Fruit fly (Drosophila melanogaster) whole organism, prepupa: ENCODE measurements around the gene aurA.

Experiments used
- Blimp-1 ChIP-seq: fragments of 200-800 bp; sonication (Bioruptor generic); optimal IDR thresholded peaks from 3 replicates; lab custom pipeline; 2017; ENCODE audit warnings: missing biosample characterization, missing genetic modification characterization, mild to moderate bottlenecking, moderate library complexity, missing genetic modification reagents
- CG10631 ChIP-seq: fragments of 200-800 bp; sonication (Bioruptor generic); optimal IDR thresholded peaks from 2 replicates; lab custom pipeline; 2016; ENCODE audit warnings: missing biosample characterization, missing genetic modification characterization
- CG11294 ChIP-seq: fragments of 200-800 bp; sonication (Bioruptor generic); IDR thresholded peaks from 2 replicates; pipeline ENCODE4 v1.3.6; 2022; ENCODE audit warnings: missing biosample characterization, missing genetic modification characterization
- CG11762 ChIP-seq: fragments of 200-800 bp; sonication (Bioruptor generic); optimal IDR thresholded peaks from 3 replicates; lab custom pipeline; 2016; ENCODE audit warnings: missing biosample characterization, missing genetic modification characterization; ENCODE audit not compliant: insufficient read depth
- CG11902 ChIP-seq: fragments of 200-800 bp; sonication (Bioruptor generic); optimal IDR thresholded peaks from 3 replicates; lab custom pipeline; 2016; ENCODE audit warnings: missing biosample characterization, missing genetic modification characterization
- CG1621 ChIP-seq: fragments of 200-800 bp; sonication (Bioruptor generic); optimal IDR thresholded peaks from 3 replicates; lab custom pipeline; 2018; ENCODE audit warnings: missing biosample characterization, mild to moderate bottlenecking, missing genetic modification characterization
- CG3032 ChIP-seq: fragments of 200-800 bp; optimal IDR thresholded peaks from 2 replicates; lab custom pipeline; 2019; ENCODE audit warnings: missing biosample characterization, mild to moderate bottlenecking, missing genetic modification characterization, moderate library complexity
- CG31627 ChIP-seq: fragments of 200-800 bp; sonication (Bioruptor generic); optimal IDR thresholded peaks from 3 replicates; lab custom pipeline; 2016; ENCODE audit warnings: missing biosample characterization, missing genetic modification characterization
- CG32006 ChIP-seq: fragments of 200-800 bp; sonication (Bioruptor generic); optimal IDR thresholded peaks from 3 replicates; lab custom pipeline; 2017; ENCODE audit warnings: missing biosample characterization, mild to moderate bottlenecking, missing genetic modification characterization
- CG3919 ChIP-seq: fragments of 200-800 bp; sonication (Bioruptor generic); optimal IDR thresholded peaks from 3 replicates; lab custom pipeline; 2016; ENCODE audit warnings: missing biosample characterization, missing genetic modification characterization
- CG4318 ChIP-seq: fragments of 200-800 bp; sonication (Bioruptor generic); optimal IDR thresholded peaks from 3 replicates; lab custom pipeline; 2017; ENCODE audit warnings: missing biosample characterization, mild to moderate bottlenecking, missing genetic modification characterization
- CG6163 ChIP-seq: fragments of 200-800 bp; sonication (Bioruptor generic); IDR thresholded peaks from 3 replicates; pipeline ENCODE4 v1.3.6; 2022; ENCODE audit warnings: missing biosample characterization, missing genetic modification characterization
- CG6792 ChIP-seq: fragments of 200-800 bp; sonication (Bioruptor generic); optimal IDR thresholded peaks from 3 replicates; lab custom pipeline; 2016; ENCODE audit warnings: missing biosample characterization, missing genetic modification characterization
- CG8319 ChIP-seq: fragments of 200-800 bp; sonication (Bioruptor generic); optimal IDR thresholded peaks from 3 replicates; lab custom pipeline; 2016; ENCODE audit warnings: missing biosample characterization, missing genetic modification characterization
- CG9139 ChIP-seq: fragments of 200-800 bp; sonication (Bioruptor generic); optimal IDR thresholded peaks from 3 replicates; lab custom pipeline; 2017; ENCODE audit warnings: missing biosample characterization, mild to moderate bottlenecking, missing genetic modification characterization
- Eip75B ChIP-seq: fragments of 200-800 bp; sonication (Bioruptor generic); optimal IDR thresholded peaks from 3 replicates; lab custom pipeline; 2016; ENCODE audit warnings: missing biosample characterization, missing genetic modification characterization
- Eip78C ChIP-seq: fragments of 200-800 bp; sonication (Bioruptor generic); peaks from one replicate; lab custom pipeline; 2016; ENCODE audit warnings: missing biosample characterization, missing genetic modification characterization
- Ets21C ChIP-seq: fragments of 200-800 bp; sonication (Bioruptor generic); optimal IDR thresholded peaks from 3 replicates; lab custom pipeline; 2016; ENCODE audit warnings: missing biosample characterization, missing genetic modification characterization
- Ets96B ChIP-seq: fragments of 200-800 bp; optimal IDR thresholded peaks from 2 replicates; lab custom pipeline; 2019; ENCODE audit warnings: missing biosample characterization, mild to moderate bottlenecking, missing genetic modification characterization, moderate library complexity
- Hr38 ChIP-seq: sonication (Bioruptor generic); optimal IDR thresholded peaks from 2 replicates; lab custom pipeline; 2016; ENCODE audit warnings: missing biosample characterization, missing genetic modification characterization
- Hr39 ChIP-seq: fragments of 200-800 bp; sonication (Bioruptor generic); optimal IDR thresholded peaks from 2 replicates; lab custom pipeline; 2016; ENCODE audit warnings: missing biosample characterization, missing genetic modification characterization
- Smox ChIP-seq: fragments of 200-800 bp; sonication (Bioruptor generic); optimal IDR thresholded peaks from 3 replicates; lab custom pipeline; 2016; ENCODE audit warnings: missing biosample characterization, missing genetic modification characterization
- Sox14 ChIP-seq: fragments of 200-800 bp; sonication (Bioruptor generic); optimal IDR thresholded peaks from 3 replicates; lab custom pipeline; 2016; ENCODE audit warnings: missing biosample characterization, missing genetic modification characterization
- Sox15 ChIP-seq: fragments of 200-800 bp; sonication (Bioruptor generic); optimal IDR thresholded peaks from 3 replicates; lab custom pipeline; 2016; ENCODE audit warnings: missing biosample characterization, missing genetic modification characterization
- achi ChIP-seq: fragments of 200-800 bp; sonication (Bioruptor generic); optimal IDR thresholded peaks from 3 replicates; lab custom pipeline; 2016; ENCODE audit warnings: missing biosample characterization, missing genetic modification characterization
- acj6 ChIP-seq: fragments of 200-800 bp; sonication (Bioruptor generic); optimal IDR thresholded peaks from 3 replicates; lab custom pipeline; 2016; ENCODE audit warnings: missing biosample characterization, missing genetic modification characterization
- cyc ChIP-seq: fragments of 200-800 bp; sonication (Bioruptor generic); optimal IDR thresholded peaks from 3 replicates; lab custom pipeline; 2016; ENCODE audit warnings: missing biosample characterization, missing genetic modification characterization
- dac ChIP-seq: fragments of 200-800 bp; sonication (Bioruptor generic); optimal IDR thresholded peaks from 2 replicates; lab custom pipeline; 2017; ENCODE audit warnings: missing biosample characterization, mild to moderate bottlenecking, missing genetic modification characterization
- dsx ChIP-seq: fragments of 200-800 bp; optimal IDR thresholded peaks from 3 replicates; lab custom pipeline; 2019; ENCODE audit warnings: missing biosample characterization, mild to moderate bottlenecking, missing genetic modification characterization, moderate library complexity; ENCODE audit not compliant: poor library complexity, severe bottlenecking
- fkh ChIP-seq: fragments of 200-800 bp; sonication (Bioruptor generic); optimal IDR thresholded peaks from 3 replicates; lab custom pipeline; 2017; ENCODE audit warnings: missing biosample characterization, mild to moderate bottlenecking, missing genetic modification characterization, moderate library complexity
- lz ChIP-seq: fragments of 200-800 bp; sonication (Bioruptor generic); optimal IDR thresholded peaks from 3 replicates; lab custom pipeline; 2016; ENCODE audit warnings: missing biosample characterization, missing genetic modification characterization
- net ChIP-seq: fragments of 200-800 bp; sonication (Bioruptor generic); optimal IDR thresholded peaks from 3 replicates; lab custom pipeline; 2016; ENCODE audit warnings: missing biosample characterization, missing genetic modification characterization
- pdm3 ChIP-seq: fragments of 200-800 bp; sonication (Bioruptor generic); optimal IDR thresholded peaks from 3 replicates; lab custom pipeline; 2016; ENCODE audit warnings: missing biosample characterization, missing genetic modification characterization
- salr ChIP-seq, 2 experiments: fragments of 200-800 bp; sonication (Bioruptor generic); optimal IDR thresholded peaks; 3 replicates each; lab custom pipeline; 2016 to 2018; ENCODE audit warnings: missing biosample characterization in 2 of 2, missing genetic modification characterization in 2 of 2, mild to moderate bottlenecking in 1 of 2
- spab ChIP-seq: fragments of 200-800 bp; sonication (Bioruptor generic); optimal IDR thresholded peaks from 2 replicates; lab custom pipeline; 2017; ENCODE audit warnings: missing biosample characterization, mild to moderate bottlenecking, missing genetic modification characterization, missing genetic modification reagents
- ss ChIP-seq, 2 experiments: fragments of 200-800 bp; sonication (Bioruptor generic); optimal IDR thresholded peaks; 2 replicates in 1 of 2; 3 replicates in 1 of 2; lab custom pipeline; 2017 to 2018; ENCODE audit warnings: mild to moderate bottlenecking in 2 of 2, missing biosample characterization in 2 of 2, missing genetic modification characterization in 2 of 2, moderate library complexity in 1 of 2
- svp ChIP-seq: fragments of 200-800 bp; sonication (Bioruptor generic); peaks from one replicate; lab custom pipeline; 2016; ENCODE audit warnings: missing biosample characterization, missing genetic modification characterization
- topi ChIP-seq: fragments of 200-800 bp; sonication (Bioruptor generic); optimal IDR thresholded peaks from 3 replicates; lab custom pipeline; 2016; ENCODE audit warnings: missing biosample characterization, missing genetic modification characterization
- vri ChIP-seq: fragments of 200-800 bp; sonication (Bioruptor generic); optimal IDR thresholded peaks from 3 replicates; lab custom pipeline; 2016; ENCODE audit warnings: missing biosample characterization, mild to moderate bottlenecking, missing genetic modification characterization

The aurA gene

dm6 chr3R:11984441-11984840, 21.5 kb downstream of the aurA start, which contains the start of gene CG3397:
Gene CG3397 (minus strand): TSS chr3R:11984541.
- TF ChIP-seq svp (no peak), CG4318 (no peak), Hr38 (GFP tag; lab: Kevin White, UChicago) (no peak), achi (GFP tag; lab: Kevin White, UChicago) (no peak), CG31627 (GFP tag; lab: Kevin White, UChicago) (no peak), CG10631 (GFP tag; lab: Kevin White, UChicago) (no peak), Ets21C (GFP tag; lab: Kevin White, UChicago) (no peak), CG11294 (GFP tag; lab: Robert Waterston, UW) (no peak), vri (GFP tag; lab: Kevin White, UChicago) (no peak), net (no peak), Hr39 (no peak), Ets96B (tag; lab: Kevin White, UChicago) (no peak), lz (GFP tag; lab: Kevin White, UChicago) (no peak), CG11902 (no peak), topi (GFP tag; lab: Kevin White, UChicago) (no peak), CG3919 (GFP tag; lab: Kevin White, UChicago) (no peak), CG11762 (GFP tag; lab: Kevin White, UChicago) (no peak), CG6792 (GFP tag; lab: Kevin White, UChicago) (no peak), CG32006 (GFP tag; lab: Kevin White, UChicago) (no peak), acj6 (GFP tag; lab: Kevin White, UChicago) (no peak)

DNA sequence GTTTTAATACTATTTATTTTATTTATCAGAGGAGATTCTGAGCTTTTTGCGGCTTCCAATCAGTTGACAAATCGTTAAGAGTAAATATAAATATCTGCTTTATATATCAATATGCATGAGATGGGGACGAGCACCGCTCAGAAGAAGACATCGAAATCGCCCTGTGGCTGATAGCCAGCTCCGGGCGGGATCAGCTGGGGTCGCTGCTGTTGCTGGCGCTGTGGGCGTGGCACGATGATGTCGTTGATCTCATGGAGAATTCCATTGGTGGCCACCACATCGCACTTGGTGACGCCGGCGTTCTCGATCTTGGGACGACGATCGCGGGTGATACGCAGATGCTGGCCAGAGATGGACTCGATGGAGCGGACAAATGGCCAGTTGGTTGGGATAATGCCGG, 21.9 kb downstream of the aurA start:
- TF ChIP-seq CG11902 (no peak), spab (GFP tag; lab: Kevin White, UChicago) (no peak), dsx (GFP tag; lab: Kevin White, UChicago) (no peak), fkh (GFP tag; lab: Kevin White, UChicago) (no peak), CG3919 (GFP tag; lab: Kevin White, UChicago) (no peak), CG3032 (tag; lab: Kevin White, UChicago) (no peak), CG1621 (no peak), svp (peak; percentile 99), Blimp-1 (GFP tag; lab: Kevin White, UChicago) (no peak), net (no peak), Sox15 (GFP tag; lab: Kevin White, UChicago) (no peak), CG9139 (GFP tag; lab: Kevin White, UChicago) (no peak), pdm3 (GFP tag; lab: Kevin White, UChicago) (no peak), CG4318 (no peak), salr (GFP tag; optimal IDR thresholded peaks at IDR 0.05; lab: Kevin White, UChicago) (no peak), CG8319 (GFP tag; lab: Kevin White, UChicago) (no peak), dac (GFP tag; lab: Kevin White, UChicago) (no peak), Eip75B (GFP tag; lab: Kevin White, UChicago) (no peak), topi (GFP tag; lab: Kevin White, UChicago) (no peak), cyc (GFP tag; lab: Kevin White, UChicago) (no peak), ss (GFP tag; optimal IDR thresholded peaks at IDR 0.05; lab: Kevin White, UChicago) (peak in 1 of 2 experiments; percentile 22), CG32006 (GFP tag; lab: Kevin White, UChicago) (no peak), Eip78C (peak; percentile 75), Sox14 (GFP tag; lab: Kevin White, UChicago) (no peak), Smox (GFP tag; lab: Kevin White, UChicago) (no peak)

dm6 chr3R:11989206-11989605, 26.3 kb downstream of the aurA start:
- TF ChIP-seq CG3919 (GFP tag; lab: Kevin White, UChicago) (no peak), CG6163 (GFP tag; lab: Robert Waterston, UW) (0 out of 3 replicates have a peak, but pooled peaks have one; percentile 24), CG1621 (no peak), CG11902 (no peak), CG6792 (GFP tag; lab: Kevin White, UChicago) (no peak), CG3032 (tag; lab: Kevin White, UChicago) (no peak), salr (GFP tag; optimal IDR thresholded peaks at IDR 0.05; lab: Kevin White, UChicago) (no peak)
